Fruit fly (Drosophila melanogaster): Measurements from ENCODE around the gene CG42613.

CG42613 gene

DNA sequence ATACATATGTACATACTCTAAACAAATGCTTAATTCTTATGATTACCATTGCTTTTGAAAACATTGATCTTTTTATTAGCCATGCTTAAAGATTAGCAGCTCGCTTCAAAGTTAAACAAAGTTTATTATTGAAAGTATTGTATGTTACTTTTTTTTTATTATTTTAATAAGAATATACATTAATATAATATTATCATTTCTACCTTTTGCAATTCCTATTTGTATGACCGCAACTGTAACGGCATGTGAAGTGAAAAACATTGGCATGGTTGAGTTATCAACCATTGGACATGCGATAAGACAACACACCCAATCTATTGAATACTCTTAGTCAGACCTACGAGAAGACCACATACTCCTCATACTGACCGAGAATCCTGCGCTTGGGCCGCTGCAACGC, 18.1 kb upstream of the CG42613 start (continued):
- TF ChIP-seq grau (tag; optimal IDR thresholded peaks at IDR 0.05) (peak; percentile 28), ap (GFP tag; IDR thresholded peaks at IDR 0.05) (no peak), CG15011 (GFP tag; optimal IDR thresholded peaks at IDR 0.05) (no peak), CG2875 (GFP tag; optimal IDR thresholded peaks at IDR 0.05) (no peak), HmgZ (tag; optimal IDR thresholded peaks at IDR 0.05) (peak; percentile 9), Sin3A (optimal IDR thresholded peaks at IDR 0.05) (no peak), usp (GFP tag; optimal IDR thresholded peaks at IDR 0.05) (no peak), CG18619 (GFP tag; optimal IDR thresholded peaks at IDR 0.05) (no peak), CG30403 (GFP tag; optimal IDR thresholded peaks at IDR 0.05) (no peak), CG10209 (GFP tag; optimal IDR thresholded peaks at IDR 0.05) (peak; percentile 16), mam (GFP tag; optimal IDR thresholded peaks at IDR 0.05) (no peak), CG10959 (GFP tag; IDR thresholded peaks at IDR 0.05) (no peak), sd (tag; optimal IDR thresholded peaks at IDR 0.05) (peak; percentile 25), CG7357 (GFP tag; IDR thresholded peaks at IDR 0.05) (no peak), Xrp1 (GFP tag; IDR thresholded peaks at IDR 0.05) (peak; percentile 30; the same call in 1 of the 2 replicates), fd64A (GFP tag; optimal IDR thresholded peaks at IDR 0.05) (no peak), GATAe (GFP tag; conservative IDR thresholded peaks at IDR 0.05) (peak; percentile 35; the same call in 1 of the 2 replicates), Hr78 (GFP tag; optimal IDR thresholded peaks at IDR 0.05) (no peak), Fer1 (GFP tag; optimal IDR thresholded peaks at IDR 0.05) (peak; percentile 30), Ptx1 (GFP tag; IDR thresholded peaks at IDR 0.05) (no peak), Sry-β (GFP tag; optimal IDR thresholded peaks at IDR 0.05) (no peak), pan (optimal IDR thresholded peaks at IDR 0.05) (no peak), pan (GFP tag; optimal IDR thresholded peaks at IDR 0.05 in 1 of 2, IDR thresholded peaks at IDR 0.05 in 1 of 2) (peak in 1 of 2 experiments; percentile 7), CG1603 (tag; optimal IDR thresholded peaks at IDR 0.05) (no peak), Abd-B (GFP tag; optimal IDR thresholded peaks at IDR 0.05) (no peak), CG11504 (tag; optimal IDR thresholded peaks at IDR 0.05) (peak; percentile 3), CG15269 (tag; optimal IDR thresholded peaks at IDR 0.05) (peak; percentile 55), CG17328 (GFP tag; IDR thresholded peaks at IDR 0.05) (no peak), pita (GFP tag; optimal IDR thresholded peaks at IDR 0.05) (no peak), Vsx1 (GFP tag; optimal IDR thresholded peaks at IDR 0.05) (peak; percentile 7), CG3281 (GFP tag; optimal IDR thresholded peaks at IDR 0.05) (peak; percentile 37), cato (GFP tag; optimal IDR thresholded peaks at IDR 0.05; ENCODE audit: borderline replicate concordance) (no peak), CG9727 (GFP tag; optimal IDR thresholded peaks at IDR 0.05) (peak; percentile 3), HLHmδ (GFP tag; optimal IDR thresholded peaks at IDR 0.05) (no peak), CG7839 (tag; optimal IDR thresholded peaks at IDR 0.05) (peak; percentile 28), CG12391 (tag; optimal IDR thresholded peaks at IDR 0.05) (peak; percentile 16), CG9797 (GFP tag; optimal IDR thresholded peaks at IDR 0.05) (no peak), row (GFP tag; IDR thresholded peaks at IDR 0.05) (peak; percentile 40; the same call in 2 of the 3 replicates), CG6175 (GFP tag; IDR thresholded peaks at IDR 0.05) (no peak), D19A (tag; optimal IDR thresholded peaks at IDR 0.05) (peak; percentile 41), CG1233 (GFP tag; optimal IDR thresholded peaks at IDR 0.05) (no peak), cg (GFP tag; optimal IDR thresholded peaks at IDR 0.05) (no peak), CG11695 (GFP tag; IDR thresholded peaks at IDR 0.05) (0 out of 3 replicates have a peak, but pooled peaks have one; percentile 33), Sry-δ (GFP tag; optimal IDR thresholded peaks at IDR 0.05) (no peak), Sox100B (GFP tag; optimal IDR thresholded peaks at IDR 0.05) (peak; percentile 19), CG13123 (GFP tag; optimal IDR thresholded peaks at IDR 0.05) (no peak), CG13424 (tag; optimal IDR thresholded peaks at IDR 0.05) (peak; percentile 11), maf-S (GFP tag; optimal IDR thresholded peaks at IDR 0.05) (no peak), CG34376 (GFP tag; optimal IDR thresholded peaks at IDR 0.05) (no peak), Hsf (GFP tag; optimal IDR thresholded peaks at IDR 0.05) (no peak), shn (GFP tag; optimal IDR thresholded peaks at IDR 0.05) (no peak)
